Fruit fly (Drosophila melanogaster) whole organism, embryonic: Measurements from ENCODE around the gene superdeath.

Experiments used
- Abd-B ChIP-seq: fragments of 200-800 bp; sonication (Bioruptor generic); optimal IDR thresholded peaks from 2 replicates; lab custom pipeline; 2018; ENCODE audit warnings: missing biosample characterization, mild to moderate bottlenecking, missing genetic modification characterization, moderate library complexity
- Adf1 ChIP-seq: fragments of 200-800 bp; sonication (Bioruptor generic); IDR thresholded peaks from 2 replicates; pipeline ENCODE4 v1.3.6; 2022; ENCODE audit warnings: missing biosample characterization, missing genetic modification characterization
- Atf-2 ChIP-seq: fragments of 200-800 bp; sonication (Bioruptor generic); optimal IDR thresholded peaks from 2 replicates; lab custom pipeline; 2016; ENCODE audit warnings: missing biosample characterization, missing genetic modification characterization
- Atf3 ChIP-seq: fragments of 200-800 bp; sonication (Bioruptor generic); optimal IDR thresholded peaks from 3 replicates; lab custom pipeline; 2016; ENCODE audit warnings: missing biosample characterization, missing genetic modification characterization
- CG10321 ChIP-seq: fragments of 200-800 bp; sonication (Bioruptor generic); IDR thresholded peaks from 2 replicates; pipeline ENCODE4 v1.3.6; 2022; ENCODE audit warnings: missing biosample characterization, missing genetic modification characterization
- CG10654 ChIP-seq: fragments of 200-800 bp; sonication (Bioruptor generic); optimal IDR thresholded peaks from 2 replicates; lab custom pipeline; 2016; ENCODE audit warnings: missing biosample characterization, missing genetic modification characterization
- CG11560 ChIP-seq: fragments of 200-800 bp; sonication (Bioruptor generic); IDR thresholded peaks from 3 replicates; pipeline ENCODE4 v1.3.6; 2022; ENCODE audit warnings: missing biosample characterization, missing genetic modification characterization
- CG11695 ChIP-seq: fragments of 200-800 bp; sonication (Bioruptor generic); IDR thresholded peaks from 3 replicates; pipeline ENCODE4 v1.3.6; 2022; ENCODE audit warnings: missing biosample characterization, missing genetic modification characterization
- CG12659 ChIP-seq: fragments of 200-800 bp; sonication (Bioruptor generic); optimal IDR thresholded peaks from 3 replicates; lab custom pipeline; 2017; ENCODE audit warnings: mild to moderate bottlenecking, missing biosample characterization, missing genetic modification reagents, missing genetic modification characterization
- CG12769 ChIP-seq: fragments of 200-800 bp; sonication (Bioruptor generic); optimal IDR thresholded peaks from 2 replicates; lab custom pipeline; 2019; ENCODE audit warnings: missing biosample characterization, mild to moderate bottlenecking, missing genetic modification characterization, moderate library complexity
- CG13287 ChIP-seq: fragments of 200-800 bp; sonication (Bioruptor generic); IDR thresholded peaks from 2 replicates; pipeline ENCODE4 v1.3.6; 2022; ENCODE audit warnings: missing biosample characterization, missing genetic modification characterization; ENCODE audit not compliant: partially characterized antibody
- CG14860 ChIP-seq: fragments of 200-800 bp; sonication (Bioruptor generic); IDR thresholded peaks from 3 replicates; pipeline ENCODE4 v1.3.6; 2022; ENCODE audit warnings: missing biosample characterization, missing genetic modification characterization; ENCODE audit not compliant: partially characterized antibody
- CG17361 ChIP-seq: fragments of 200-800 bp; sonication (Bioruptor generic); IDR thresholded peaks from 3 replicates; pipeline ENCODE4 v1.3.6; 2022; ENCODE audit warnings: missing biosample characterization, missing genetic modification characterization
- CG17802 ChIP-seq: fragments of 200-800 bp; sonication (Bioruptor generic); optimal IDR thresholded peaks from 2 replicates; lab custom pipeline; 2018; ENCODE audit warnings: missing biosample characterization, mild to moderate bottlenecking, missing genetic modification characterization, moderate library complexity
- CG18619 ChIP-seq: fragments of 200-800 bp; sonication (Bioruptor generic); optimal IDR thresholded peaks from 3 replicates; lab custom pipeline; 2017; ENCODE audit warnings: missing biosample characterization, mild to moderate bottlenecking, missing genetic modification characterization
- CG31365 ChIP-seq: fragments of 200-800 bp; sonication (Bioruptor generic); optimal IDR thresholded peaks from 2 replicates; lab custom pipeline; 2018; ENCODE audit warnings: missing biosample characterization, mild to moderate bottlenecking, missing genetic modification characterization
- CG31441 ChIP-seq: fragments of 200-800 bp; sonication (Bioruptor generic); IDR thresholded peaks from 2 replicates; pipeline ENCODE4 v1.3.6; 2022; ENCODE audit warnings: missing biosample characterization, missing genetic modification characterization
- CG6175 ChIP-seq: fragments of 200-800 bp; sonication (Bioruptor generic); IDR thresholded peaks from 3 replicates; pipeline ENCODE4 v1.3.6; 2022; ENCODE audit warnings: missing biosample characterization, missing genetic modification characterization
- CG7839 ChIP-seq: fragments of 200-800 bp; sonication (Bioruptor generic); optimal IDR thresholded peaks from 3 replicates; lab custom pipeline; 2018; ENCODE audit warnings: missing biosample characterization, mild to moderate bottlenecking, missing genetic modification characterization, moderate library complexity
- CG8281 ChIP-seq: fragments of 200-800 bp; sonication (Bioruptor generic); optimal IDR thresholded peaks from 2 replicates; lab custom pipeline; 2018; ENCODE audit warnings: missing biosample characterization, mild to moderate bottlenecking, missing genetic modification characterization, moderate library complexity
- ERR ChIP-seq: fragments of 200-800 bp; sonication (Bioruptor generic); optimal IDR thresholded peaks from 2 replicates; lab custom pipeline; 2016; ENCODE audit warnings: missing biosample characterization, missing genetic modification characterization
- Gsc ChIP-seq: fragments of 200-800 bp; sonication (Bioruptor generic); IDR thresholded peaks from 2 replicates; pipeline ENCODE4 v1.3.6; 2022; ENCODE audit warnings: missing biosample characterization, missing genetic modification characterization
- Gug ChIP-seq: fragments of 200-800 bp; sonication (Bioruptor generic); IDR thresholded peaks from 4 replicates; pipeline ENCODE4 v1.3.6; 2022; ENCODE audit warnings: missing biosample characterization, missing genetic modification characterization
- H15 ChIP-seq: fragments of 200-800 bp; sonication (Bioruptor generic); IDR thresholded peaks from 3 replicates; pipeline ENCODE4 v1.3.6; 2022; ENCODE audit warnings: missing biosample characterization, missing genetic modification characterization
- HLH54F ChIP-seq: fragments of 200-800 bp; sonication (Bioruptor generic); optimal IDR thresholded peaks from 3 replicates; lab custom pipeline; 2016; ENCODE audit warnings: missing biosample characterization, missing genetic modification characterization
- Hr51 ChIP-seq, 2 experiments: fragments of 200-800 bp; sonication (Bioruptor generic); optimal IDR thresholded peaks; 2 replicates in 1 of 2; 3 replicates in 1 of 2; lab custom pipeline; 2016 to 2018; ENCODE audit warnings: missing biosample characterization in 2 of 2, missing genetic modification characterization in 2 of 2, mild to moderate bottlenecking in 1 of 2, moderate library complexity in 1 of 2
- MTF-1 ChIP-seq: fragments of 200-800 bp; sonication (Bioruptor generic); optimal IDR thresholded peaks from 2 replicates; lab custom pipeline; 2018; ENCODE audit warnings: missing biosample characterization, mild to moderate bottlenecking, missing genetic modification characterization, borderline replicate concordance
- Mad ChIP-seq: fragments of 200-800 bp; sonication (Bioruptor generic); optimal IDR thresholded peaks from 2 replicates; lab custom pipeline; 2016; ENCODE audit warnings: missing biosample characterization, missing genetic modification characterization
- PHDP ChIP-seq: fragments of 200-800 bp; sonication (Bioruptor generic); optimal IDR thresholded peaks from 3 replicates; lab custom pipeline; 2018; ENCODE audit warnings: missing biosample characterization, mild to moderate bottlenecking, missing genetic modification characterization, moderate library complexity
- Ravus ChIP-seq: fragments of 200-800 bp; sonication (Bioruptor generic); IDR thresholded peaks from 2 replicates; pipeline ENCODE4 v1.3.6; 2022; ENCODE audit warnings: missing biosample characterization, missing genetic modification characterization
- Sox100B ChIP-seq: fragments of 200-800 bp; sonication (Bioruptor generic); optimal IDR thresholded peaks from 3 replicates; lab custom pipeline; 2018; ENCODE audit warnings: missing biosample characterization, mild to moderate bottlenecking, missing genetic modification characterization
- ab ChIP-seq: fragments of 200-800 bp; sonication (Bioruptor generic); optimal IDR thresholded peaks from 2 replicates; lab custom pipeline; 2016; ENCODE audit warnings: missing biosample characterization, missing genetic modification characterization
- ato ChIP-seq: fragments of 200-800 bp; sonication (Bioruptor generic); IDR thresholded peaks from 2 replicates; pipeline ENCODE4 v1.3.6; 2022; ENCODE audit warnings: missing biosample characterization, missing genetic modification characterization; ENCODE audit not compliant: partially characterized antibody
- br ChIP-seq: fragments of >200 bp; optimal IDR thresholded peaks from 2 replicates; lab custom pipeline; 2017
- crc ChIP-seq: fragments of 200-800 bp; sonication (Bioruptor generic); optimal IDR thresholded peaks from 2 replicates; lab custom pipeline; 2016; ENCODE audit warnings: missing biosample characterization, missing genetic modification characterization
- dan ChIP-seq: fragments of 200-800 bp; sonication (Bioruptor generic); IDR thresholded peaks from 2 replicates; pipeline ENCODE4 v1.3.6; 2022; ENCODE audit warnings: missing biosample characterization, missing genetic modification characterization
- dm ChIP-seq: fragments of 200-800 bp; sonication (Bioruptor generic); optimal IDR thresholded peaks from 3 replicates; lab custom pipeline; 2016; ENCODE audit warnings: missing biosample characterization, missing genetic modification characterization
- fd3F ChIP-seq: fragments of 200-800 bp; sonication (Bioruptor generic); optimal IDR thresholded peaks from 2 replicates; lab custom pipeline; 2018; ENCODE audit warnings: missing biosample characterization, mild to moderate bottlenecking, missing genetic modification characterization, moderate library complexity
- lmd ChIP-seq: fragments of 200-800 bp; sonication (Bioruptor generic); IDR thresholded peaks from 2 replicates; pipeline ENCODE4 v1.3.6; 2022; ENCODE audit warnings: missing biosample characterization, missing genetic modification characterization
- nau ChIP-seq: fragments of 200-800 bp; sonication (Bioruptor generic); optimal IDR thresholded peaks from 3 replicates; lab custom pipeline; 2017; ENCODE audit warnings: missing biosample characterization, mild to moderate bottlenecking, missing genetic modification characterization, missing genetic modification reagents
- pb ChIP-seq: fragments of 200-800 bp; sonication (Bioruptor generic); optimal IDR thresholded peaks from 3 replicates; lab custom pipeline; 2016; ENCODE audit warnings: missing biosample characterization, missing genetic modification characterization
- prd ChIP-seq, 3 experiments: fragments of >200 bp in 2 of 3; fragments of 200-800 bp in 1 of 3; sonication (Bioruptor generic) in 1 of 3; optimal IDR thresholded peaks in 2 of 3; IDR thresholded peaks in 1 of 3; 2 replicates in 2 of 3; 3 replicates in 1 of 3; pipeline versions ENCODE4 v1.3.6 to Lab custom; 2017 to 2022; ENCODE audit warnings: missing biosample characterization in 1 of 3, missing genetic modification characterization in 1 of 3
- sens ChIP-seq: fragments of 200-800 bp; sonication (Bioruptor generic); peaks from one replicate; lab custom pipeline; 2016; ENCODE audit warnings: missing biosample characterization, missing genetic modification characterization
- sna ChIP-seq: fragments of 200-800 bp; sonication (Bioruptor generic); IDR thresholded peaks from 2 replicates; pipeline ENCODE4 v1.3.6; 2022; ENCODE audit warnings: missing biosample characterization, missing genetic modification characterization; ENCODE audit not compliant: partially characterized antibody
- so ChIP-seq: fragments of 200-800 bp; sonication (Bioruptor generic); IDR thresholded peaks from 3 replicates; pipeline ENCODE4 v1.3.6; 2022; ENCODE audit warnings: missing biosample characterization, missing genetic modification characterization
- tll ChIP-seq, 2 experiments: fragments of 200-800 bp in 1 of 2; fragments of >200 bp in 1 of 2; sonication (Bioruptor generic) in 1 of 2; optimal IDR thresholded peaks; 2 replicates each; lab custom pipeline; 2017 to 2019; ENCODE audit warnings: missing biosample characterization in 2 of 2, missing genetic modification characterization in 2 of 2, mild to moderate bottlenecking in 1 of 2, moderate library complexity in 1 of 2
- tx ChIP-seq: fragments of 200-800 bp; sonication (Bioruptor generic); optimal IDR thresholded peaks from 2 replicates; lab custom pipeline; 2016; ENCODE audit warnings: missing biosample characterization, missing genetic modification characterization
- zf30C ChIP-seq: fragments of 200-800 bp; sonication (Bioruptor generic); optimal IDR thresholded peaks from 3 replicates; lab custom pipeline; 2018; ENCODE audit warnings: missing biosample characterization, mild to moderate bottlenecking, missing genetic modification characterization

The superdeath gene

DNA sequence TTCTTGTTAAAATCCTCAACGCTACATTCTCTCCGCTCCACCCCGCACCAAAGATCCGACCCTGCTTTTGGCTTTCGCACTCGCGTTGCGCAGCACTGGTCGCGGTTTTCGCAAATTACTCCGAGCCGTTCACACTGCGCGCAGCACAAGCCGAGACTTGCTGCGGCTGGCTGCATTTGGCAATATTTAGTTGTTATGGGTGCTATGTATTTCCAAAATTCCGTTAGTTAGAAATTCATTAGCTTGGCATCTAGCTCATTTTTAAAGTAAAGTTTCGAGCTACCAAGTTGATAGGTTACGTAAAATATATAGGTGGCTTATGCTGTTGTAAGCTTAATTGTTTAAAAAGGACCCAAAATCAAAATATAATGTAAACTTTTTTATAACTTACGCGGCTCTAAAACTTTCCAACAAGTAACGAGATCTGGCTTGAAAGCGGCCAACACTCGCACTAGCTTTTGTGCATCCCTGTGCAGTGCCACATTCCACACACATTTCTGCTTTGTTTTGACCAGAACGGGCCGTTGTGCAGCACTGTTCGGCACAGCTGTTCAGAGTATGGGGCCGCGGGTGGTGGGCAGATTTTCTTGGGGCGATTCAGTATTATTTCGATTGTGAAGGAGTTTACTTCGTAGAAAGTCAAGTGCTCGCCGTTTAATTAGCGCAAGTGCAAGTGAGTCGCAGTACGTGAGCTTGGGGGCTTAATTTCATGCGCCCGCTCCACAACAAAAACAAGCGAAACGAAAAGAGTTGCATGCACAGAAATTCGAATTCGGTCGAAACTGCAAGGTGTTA is 15.4 kb upstream of the superdeath start, which contains the start of the genes yem and Ctl2 (continued):
- TF ChIP-seq CG17361 (GFP tag; lab: Robert Waterston, UW) (peak; percentile 89), CG18619 (GFP tag; lab: Kevin White, UChicago) (peak; percentile 79), CG10321 (GFP tag; lab: Robert Waterston, UW) (0 out of 2 replicates have a peak, but pooled peaks have one; percentile 20), crc (peak; percentile 67), CG17802 (tag; lab: Kevin White, UChicago) (peak; percentile 71), dan (GFP tag; lab: Robert Waterston, UW) (no peak), Ravus (GFP tag; lab: Robert Waterston, UW) (no peak), Hr51 (GFP tag; optimal IDR thresholded peaks at IDR 0.05; lab: Kevin White, UChicago) (peak; percentile 58 to 86), zf30C (GFP tag; lab: Kevin White, UChicago) (no peak), sens (GFP tag; lab: Kevin White, UChicago) (peak; percentile 95), tx (GFP tag; lab: Kevin White, UChicago) (peak; percentile 86), ERR (GFP tag; lab: Kevin White, UChicago) (no peak), lmd (GFP tag; lab: Robert Waterston, UW) (peak; percentile 55), CG31441 (GFP tag; lab: Robert Waterston, UW) (peak; percentile 73; the same call in 1 of the 2 replicates), H15 (peak; percentile 56; the same call in 2 of the 3 replicates), CG11695 (no peak), prd (optimal IDR thresholded peaks at IDR 0.05; lab: Kevin White, UChicago) (no peak), prd (GFP tag; IDR thresholded peaks at IDR 0.05; lab: Robert Waterston, UW) (peak; percentile 57; the same call in 2 of the 3 replicates), CG31365 (tag; lab: Kevin White, UChicago) (peak; percentile 13), Adf1 (peak; percentile 7; the same call in 1 of the 2 replicates), Atf3 (GFP tag; lab: Kevin White, UChicago) (peak; percentile 82), CG6175 (GFP tag; lab: Robert Waterston, UW) (peak; percentile 69; the same call in 2 of the 3 replicates), HLH54F (GFP tag; lab: Kevin White, UChicago) (peak; percentile 93), CG10654 (GFP tag; lab: Kevin White, UChicago) (peak; percentile 45), CG14860 (GFP tag; lab: Robert Waterston, UW) (no peak), Gug (GFP tag; lab: Robert Waterston, UW) (peak; percentile 72; the same call in 3 of the 4 replicates), PHDP (tag; lab: Kevin White, UChicago) (peak; percentile 56), tll (GFP tag; optimal IDR thresholded peaks at IDR 0.05; lab: Kevin White, UChicago) (peak; percentile 44 to 91), CG8281 (tag; lab: Kevin White, UChicago) (peak; percentile 6), CG12769 (tag; lab: Kevin White, UChicago) (peak; percentile 48), Atf-2 (GFP tag; lab: Kevin White, UChicago) (peak; percentile 80), Gsc (no peak), ab (GFP tag; lab: Kevin White, UChicago) (peak; percentile 58), Mad (GFP tag; lab: Kevin White, UChicago) (peak; percentile 67), Sox100B (no peak), CG7839 (tag; lab: Kevin White, UChicago) (peak; percentile 59), dm (GFP tag; lab: Kevin White, UChicago) (peak; percentile 88), CG12659 (GFP tag; lab: Kevin White, UChicago) (peak; percentile 79), ato (GFP tag; lab: Robert Waterston, UW) (peak; percentile 5; the same call in 1 of the 2 replicates), MTF-1 (GFP tag; lab: Kevin White, UChicago) (peak; percentile 25), nau (GFP tag; lab: Kevin White, UChicago) (no peak), sna (no peak), CG11560 (tag; lab: Robert Waterston, UW) (peak; percentile 32; the same call in 1 of the 3 replicates), br (no peak), Abd-B (GFP tag; lab: Kevin White, UChicago) (peak; percentile 76), fd3F (GFP tag; lab: Kevin White, UChicago) (peak; percentile 10), pb (GFP tag; lab: Kevin White, UChicago) (peak; percentile 62), so (GFP tag; lab: Robert Waterston, UW) (peak; percentile 38; the same call in 1 of the 3 replicates), CG13287 (peak; percentile 14; the same call in 1 of the 2 replicates)
